Worm (Caenorhabditis elegans): ENCODE results near the gene F21D5.6.

Gene F21D5.6

DNA sequence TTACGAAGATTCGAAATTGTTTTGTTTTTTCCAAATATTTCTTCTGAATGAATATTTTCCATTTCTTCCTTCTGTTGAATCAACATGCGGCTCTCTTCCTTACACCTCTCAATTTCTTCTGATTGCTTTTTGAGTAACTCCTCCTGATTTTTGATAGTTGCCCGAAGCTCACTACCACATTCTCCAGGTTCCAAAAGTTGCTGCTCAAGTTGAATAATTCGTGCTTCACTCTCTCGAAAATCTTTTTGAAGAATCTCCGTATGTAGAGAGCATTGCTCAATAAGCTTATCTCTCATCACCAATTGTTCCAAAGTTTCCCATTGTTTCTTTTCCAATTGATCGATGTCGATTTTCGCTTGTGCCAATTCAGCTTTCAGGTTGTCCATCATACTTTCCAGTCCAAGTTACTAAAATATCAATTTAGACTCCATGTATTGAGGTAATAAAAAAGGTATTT is 31.6 kb upstream of the F21D5.6 start, which contains the start of gene F20C5.6:
Gene F20C5.6 (minus strand): TSS at position 407 of the 457 bp plus-strand sequence.
- TF ChIP-seq cebp-1 (GFP tag; IDR thresholded peaks at IDR 0.05) = no peak
- no peak for TF ChIP-seq cebp-1 (tag; optimal IDR thresholded peaks at IDR 0.05)
- no peak for TF ChIP-seq B0336.3 (GFP tag; IDR thresholded peaks at IDR 0.05)
- TF ChIP-seq hrde-1 (tag; optimal IDR thresholded peaks at IDR 0.05; ENCODE audit: borderline replicate concordance) = no peak
- TF ChIP-seq dpff-1 (tag; optimal IDR thresholded peaks at IDR 0.05) = no peak
- no peak for TF ChIP-seq sdz-38 (tag; optimal IDR thresholded peaks at IDR 0.05)
- no peak for TF ChIP-seq lin-26 (GFP tag; IDR thresholded peaks at IDR 0.05)
- no peak for TF ChIP-seq nhr-27 (tag; optimal IDR thresholded peaks at IDR 0.05)
- no peak for TF ChIP-seq ceh-58 (GFP tag; IDR thresholded peaks at IDR 0.05)
- TF ChIP-seq ceh-91 (GFP tag; IDR thresholded peaks at IDR 0.05) = no peak
- TF ChIP-seq Y53F4B.3 (GFP tag; IDR thresholded peaks at IDR 0.05) = no peak
- TF ChIP-seq ceh-27 (GFP tag; optimal IDR thresholded peaks at IDR 0.05) = no peak
- TF ChIP-seq ets-4 (GFP tag; optimal IDR thresholded peaks at IDR 0.05) = no peak
- TF ChIP-seq F49E8.2 (tag; optimal IDR thresholded peaks at IDR 0.05; ENCODE audit: insufficient read depth) = no peak
- no peak for TF ChIP-seq madf-8 (GFP tag; conservative IDR thresholded peaks at IDR 0.05)

ce11 chrIV:8769539-8769938 is 28.4 kb upstream of the F21D5.6 start, which contains the start of gene F20C5.5:
F20C5.5 (minus strand) TSS chrIV:8769639.
- TF ChIP-seq attf-5 (GFP tag; optimal IDR thresholded peaks at IDR 0.05) (no peak), chd-7 (tag; optimal IDR thresholded peaks at IDR 0.05) (no peak), gei-17 (GFP tag; optimal IDR thresholded peaks at IDR 0.05) (no peak), aptf-2 (GFP tag; conservative IDR thresholded peaks at IDR 0.05) (no peak), zim-3 (tag; optimal IDR thresholded peaks at IDR 0.05) (no peak), B0035.1 (tag; optimal IDR thresholded peaks at IDR 0.05) (no peak), attf-3 (GFP tag; conservative IDR thresholded peaks at IDR 0.05) (no peak), nhr-179 (tag; optimal IDR thresholded peaks at IDR 0.05) (no peak), hsf-1 (GFP tag; IDR thresholded peaks at IDR 0.05) (no peak), rpc-1 (optimal IDR thresholded peaks at IDR 0.05) (no peak), rpc-1 (tag; optimal IDR thresholded peaks at IDR 0.05) (no peak), B0336.3 (GFP tag; IDR thresholded peaks at IDR 0.05) (no peak), fkh-3 (tag; optimal IDR thresholded peaks at IDR 0.05) (no peak), F22D6.2 (tag; optimal IDR thresholded peaks at IDR 0.05) (no peak), tbx-9 (tag; optimal IDR thresholded peaks at IDR 0.05; ENCODE audit: borderline replicate concordance) (no peak), snpc-3.4 (tag; optimal IDR thresholded peaks at IDR 0.05) (no peak), bed-1 (GFP tag; IDR thresholded peaks at IDR 0.05) (no peak), Y79H2A.3 (GFP tag; conservative IDR thresholded peaks at IDR 0.05) (no peak), ztf-3 (GFP tag; optimal IDR thresholded peaks at IDR 0.05) (no peak), C17E4.6 (GFP tag; IDR thresholded peaks at IDR 0.05) (no peak), nfya-1 (tag; optimal IDR thresholded peaks at IDR 0.05; ENCODE audit: borderline replicate concordance, insufficient read depth) (no peak)

DNA sequence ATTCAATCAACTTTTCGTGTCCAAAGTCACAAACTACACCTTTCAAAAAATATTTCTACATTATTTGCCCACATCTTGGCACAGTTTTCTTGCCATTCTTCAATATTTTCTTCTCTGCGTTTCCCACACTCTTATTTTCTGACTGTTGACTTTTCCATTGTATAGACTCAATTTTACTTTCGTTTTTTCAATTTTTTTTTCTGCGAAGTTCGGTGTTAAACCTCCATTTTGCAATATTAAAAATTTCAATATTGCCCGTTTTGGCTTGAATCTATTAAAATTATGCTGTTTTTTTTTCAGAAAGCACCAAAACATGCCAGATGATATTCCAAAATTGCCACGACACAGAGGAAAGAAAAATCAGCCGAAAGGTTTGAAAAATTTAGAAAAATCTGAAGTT is 23.4 kb upstream of the F21D5.6 start, which contains the start of gene cdc-50.B:
Gene cdc-50.B (plus strand): TSS at position 301 of the 400 bp plus-strand sequence.
- no peak for TF ChIP-seq mcd-1 (GFP tag; IDR thresholded peaks at IDR 0.05)
- TF ChIP-seq T26A5.8 (tag; optimal IDR thresholded peaks at IDR 0.05) = no peak
- TF ChIP-seq akir-1 (GFP tag; optimal IDR thresholded peaks at IDR 0.05) = no peak
- no peak for TF ChIP-seq ztf-18 (tag; optimal IDR thresholded peaks at IDR 0.05)
- no peak for TF ChIP-seq bed-1 (GFP tag; IDR thresholded peaks at IDR 0.05)
- no peak for TF ChIP-seq snpc-3.4 (tag; optimal IDR thresholded peaks at IDR 0.05)
- TF ChIP-seq hlh-12 (tag; optimal IDR thresholded peaks at IDR 0.05) = no peak
- no peak for TF ChIP-seq F57C9.4 (tag; optimal IDR thresholded peaks at IDR 0.05)

Measured in whole organism, young adult.